Fruit fly (Drosophila melanogaster) whole organism, embryonic: ENCODE results near the gene CG32436.

ENCODE experiments used
- Abd-B ChIP-seq: fragments of 200-800 bp; sonication (Bioruptor generic); optimal IDR thresholded peaks from 2 replicates; lab custom pipeline; 2018; ENCODE audit warnings: missing biosample characterization, mild to moderate bottlenecking, missing genetic modification characterization, moderate library complexity
- Aef1 ChIP-seq: fragments of 200-800 bp; sonication (Bioruptor generic); IDR thresholded peaks from 3 replicates; pipeline ENCODE4 v1.3.6; 2022; ENCODE audit warnings: missing biosample characterization, missing genetic modification characterization
- Asciz ChIP-seq: fragments of 200-800 bp; sonication (Bioruptor generic); optimal IDR thresholded peaks from 2 replicates; lab custom pipeline; 2017; ENCODE audit warnings: missing biosample characterization, mild to moderate bottlenecking, missing genetic modification characterization, missing genetic modification reagents
- B-H1 ChIP-seq: fragments of 200-800 bp; sonication (Bioruptor generic); IDR thresholded peaks from 3 replicates; pipeline ENCODE4 v1.3.6; 2022; ENCODE audit warnings: missing biosample characterization, missing genetic modification characterization
- CG10209 ChIP-seq: fragments of 200-800 bp; sonication (Bioruptor generic); optimal IDR thresholded peaks from 3 replicates; lab custom pipeline; 2017; ENCODE audit warnings: missing biosample characterization, mild to moderate bottlenecking, missing genetic modification characterization, missing genetic modification reagents
- CG10543 ChIP-seq: fragments of 200-800 bp; sonication (Bioruptor generic); optimal IDR thresholded peaks from 3 replicates; lab custom pipeline; 2017; ENCODE audit warnings: missing biosample characterization, mild to moderate bottlenecking, missing genetic modification characterization, moderate library complexity
- CG10565 ChIP-seq: fragments of 200-800 bp; sonication (Bioruptor generic); optimal IDR thresholded peaks from 3 replicates; lab custom pipeline; 2016; ENCODE audit warnings: missing biosample characterization, mild to moderate bottlenecking, missing genetic modification characterization
- CG10959 ChIP-seq: fragments of 200-800 bp; sonication (Bioruptor generic); IDR thresholded peaks from 2 replicates; pipeline ENCODE4 v1.3.6; 2022; ENCODE audit warnings: missing biosample characterization, missing genetic modification characterization
- CG11085 ChIP-seq: fragments of 200-800 bp; sonication (Bioruptor generic); IDR thresholded peaks from 2 replicates; pipeline ENCODE4 v1.3.6; 2022; ENCODE audit warnings: missing biosample characterization, missing genetic modification characterization
- CG13287 ChIP-seq: fragments of 200-800 bp; sonication (Bioruptor generic); IDR thresholded peaks from 2 replicates; pipeline ENCODE4 v1.3.6; 2022; ENCODE audit warnings: missing biosample characterization, missing genetic modification characterization; ENCODE audit not compliant: partially characterized antibody
- CG13424 ChIP-seq: fragments of 200-800 bp; sonication (Bioruptor generic); optimal IDR thresholded peaks from 2 replicates; lab custom pipeline; 2019; ENCODE audit warnings: missing biosample characterization, mild to moderate bottlenecking, missing genetic modification characterization, moderate library complexity
- CG14667 ChIP-seq: fragments of 200-800 bp; sonication (Bioruptor generic); IDR thresholded peaks from 2 replicates; pipeline ENCODE4 v1.3.6; 2022; ENCODE audit warnings: missing biosample characterization, missing genetic modification characterization
- CG15514 ChIP-seq: fragments of 200-800 bp; sonication (Bioruptor generic); optimal IDR thresholded peaks from 3 replicates; lab custom pipeline; 2017; ENCODE audit warnings: missing biosample characterization, missing genetic modification characterization, mild to moderate bottlenecking, moderate library complexity, missing genetic modification reagents
- CG1603 ChIP-seq: fragments of 200-800 bp; sonication (Bioruptor generic); optimal IDR thresholded peaks from 2 replicates; lab custom pipeline; 2019; ENCODE audit warnings: missing biosample characterization, mild to moderate bottlenecking, missing genetic modification characterization, moderate library complexity
- CG16813 ChIP-seq: fragments of 200-800 bp; sonication (Bioruptor generic); IDR thresholded peaks from 3 replicates; pipeline ENCODE4 v1.3.6; 2022; ENCODE audit warnings: missing biosample characterization, missing genetic modification characterization; ENCODE audit not compliant: partially characterized antibody
- CG17612 ChIP-seq: fragments of 200-800 bp; sonication (Bioruptor generic); IDR thresholded peaks from 2 replicates; pipeline ENCODE4 v1.3.6; 2022; ENCODE audit warnings: missing biosample characterization, missing genetic modification characterization
- CG2199 ChIP-seq: fragments of 200-800 bp; sonication (Bioruptor generic); IDR thresholded peaks from 3 replicates; pipeline ENCODE4 v1.3.6; 2022; ENCODE audit warnings: missing biosample characterization, missing genetic modification characterization
- CG2202 ChIP-seq: fragments of 200-800 bp; sonication (Bioruptor generic); optimal IDR thresholded peaks from 2 replicates; lab custom pipeline; 2018; ENCODE audit warnings: missing biosample characterization, mild to moderate bottlenecking, missing genetic modification characterization
- CG4617 ChIP-seq: fragments of 200-800 bp; sonication (Bioruptor generic); optimal IDR thresholded peaks from 3 replicates; lab custom pipeline; 2016; ENCODE audit warnings: missing biosample characterization, missing genetic modification characterization, borderline replicate concordance
- CG7357 ChIP-seq: fragments of 200-800 bp; sonication (Bioruptor generic); IDR thresholded peaks from 3 replicates; pipeline ENCODE4 v1.3.6; 2022; ENCODE audit warnings: missing biosample characterization, missing genetic modification characterization
- CG9215 ChIP-seq: fragments of 200-800 bp; sonication (Bioruptor generic); IDR thresholded peaks from 2 replicates; pipeline ENCODE4 v1.3.6; 2022; ENCODE audit warnings: missing biosample characterization, missing genetic modification characterization
- Deaf1 ChIP-seq: fragments of 200-800 bp; optimal IDR thresholded peaks from 3 replicates; lab custom pipeline; 2019; ENCODE audit warnings: missing biosample characterization, mild to moderate bottlenecking, missing genetic modification characterization, moderate library complexity
- Kr ChIP-seq: fragments of 200-800 bp; sonication (Bioruptor generic); optimal IDR thresholded peaks from 2 replicates; lab custom pipeline; 2017; ENCODE audit warnings: missing biosample characterization, mild to moderate bottlenecking, missing genetic modification characterization
- Lpt ChIP-seq: fragments of >200 bp; optimal IDR thresholded peaks from 2 replicates; lab custom pipeline; 2018; ENCODE audit warnings: missing biosample characterization, missing genetic modification characterization
- Mad ChIP-seq: fragments of 200-800 bp; sonication (Bioruptor generic); optimal IDR thresholded peaks from 2 replicates; lab custom pipeline; 2016; ENCODE audit warnings: missing biosample characterization, missing genetic modification characterization
- Myb ChIP-seq: fragments of 200-800 bp; sonication (Bioruptor generic); optimal IDR thresholded peaks from 2 replicates; lab custom pipeline; 2016; ENCODE audit warnings: missing biosample characterization, missing genetic modification characterization
- Scr ChIP-seq: fragments of 200-800 bp; sonication (Bioruptor generic); IDR thresholded peaks from 2 replicates; pipeline ENCODE4 v1.3.6; 2022; ENCODE audit warnings: missing biosample characterization, missing genetic modification characterization; ENCODE audit not compliant: partially characterized antibody
- Sox100B ChIP-seq: fragments of 200-800 bp; sonication (Bioruptor generic); optimal IDR thresholded peaks from 3 replicates; lab custom pipeline; 2018; ENCODE audit warnings: missing biosample characterization, mild to moderate bottlenecking, missing genetic modification characterization
- Spps ChIP-seq: fragments of 200-800 bp; sonication (Bioruptor generic); optimal IDR thresholded peaks from 2 replicates; lab custom pipeline; 2018; ENCODE audit warnings: missing biosample characterization, mild to moderate bottlenecking, missing genetic modification characterization
- Usf ChIP-seq: fragments of 200-800 bp; sonication (Bioruptor generic); optimal IDR thresholded peaks from 2 replicates; lab custom pipeline; 2017; ENCODE audit warnings: missing genotype, missing biosample characterization, missing genetic modification characterization
- Vsx1 ChIP-seq: fragments of 200-800 bp; sonication (Bioruptor generic); optimal IDR thresholded peaks from 2 replicates; lab custom pipeline; 2017; ENCODE audit warnings: missing biosample characterization, mild to moderate bottlenecking, missing genetic modification characterization, missing genetic modification reagents
- abd-A ChIP-seq: fragments of 200-800 bp; sonication (Bioruptor generic); optimal IDR thresholded peaks from 3 replicates; lab custom pipeline; 2019; ENCODE audit warnings: missing biosample characterization, mild to moderate bottlenecking, missing genetic modification characterization, moderate library complexity
- az2 ChIP-seq: fragments of 200-800 bp; sonication (Bioruptor generic); optimal IDR thresholded peaks from 3 replicates; lab custom pipeline; 2016; ENCODE audit warnings: missing biosample characterization, missing genetic modification characterization
- bsh ChIP-seq, 2 experiments: fragments of 200-800 bp; sonication (Bioruptor generic); optimal IDR thresholded peaks; 2 replicates each; lab custom pipeline; 2017 to 2018; ENCODE audit warnings: mild to moderate bottlenecking in 2 of 2, missing biosample characterization in 2 of 2, missing genetic modification characterization in 2 of 2, moderate library complexity in 1 of 2
- cwo ChIP-seq: fragments of 200-800 bp; sonication (Bioruptor generic); optimal IDR thresholded peaks from 3 replicates; lab custom pipeline; 2017; ENCODE audit warnings: missing biosample characterization, missing genetic modification characterization, mild to moderate bottlenecking, moderate library complexity, missing genetic modification reagents
- gcm ChIP-seq: fragments of 200-800 bp; sonication (Bioruptor generic); optimal IDR thresholded peaks from 2 replicates; lab custom pipeline; 2019; ENCODE audit warnings: missing biosample characterization, mild to moderate bottlenecking, missing genetic modification characterization, moderate library complexity
- grau ChIP-seq: fragments of 200-800 bp; optimal IDR thresholded peaks from 3 replicates; lab custom pipeline; 2019; ENCODE audit warnings: missing biosample characterization, mild to moderate bottlenecking, missing genetic modification characterization, moderate library complexity
- gro ChIP-seq: fragments of 200-800 bp; sonication (Bioruptor generic); optimal IDR thresholded peaks from 2 replicates; lab custom pipeline; 2016; ENCODE audit warnings: missing biosample characterization, missing genetic modification characterization
- gt ChIP-seq: fragments of 200-800 bp; sonication (Bioruptor generic); IDR thresholded peaks from 2 replicates; pipeline ENCODE4 v1.3.6; 2022; ENCODE audit warnings: missing biosample characterization, missing genetic modification characterization
- h ChIP-seq: fragments of >200 bp; optimal IDR thresholded peaks from 2 replicates; lab custom pipeline; 2017
- her ChIP-seq: fragments of 200-800 bp; sonication (Bioruptor generic); optimal IDR thresholded peaks from 2 replicates; lab custom pipeline; 2016; ENCODE audit warnings: missing biosample characterization, missing genetic modification characterization
- insv ChIP-seq, 2 experiments: fragments of 200-800 bp; sonication (Bioruptor generic); optimal IDR thresholded peaks; 3 replicates each; lab custom pipeline; 2016 to 2018; ENCODE audit warnings: missing biosample characterization in 2 of 2, missing genetic modification characterization in 2 of 2
- mld ChIP-seq: fragments of 200-800 bp; sonication (Bioruptor generic); IDR thresholded peaks from 3 replicates; pipeline ENCODE4 v1.3.6; 2022; ENCODE audit warnings: missing biosample characterization, missing genetic modification characterization; ENCODE audit not compliant: partially characterized antibody
- nau ChIP-seq: fragments of 200-800 bp; sonication (Bioruptor generic); optimal IDR thresholded peaks from 3 replicates; lab custom pipeline; 2017; ENCODE audit warnings: missing biosample characterization, mild to moderate bottlenecking, missing genetic modification characterization, missing genetic modification reagents
- pfk ChIP-seq: fragments of 200-800 bp; sonication (Bioruptor generic); optimal IDR thresholded peaks from 2 replicates; lab custom pipeline; 2018; ENCODE audit warnings: missing biosample characterization, mild to moderate bottlenecking, missing genetic modification characterization, moderate library complexity
- seq ChIP-seq: fragments of 200-800 bp; sonication (Bioruptor generic); IDR thresholded peaks from 2 replicates; pipeline ENCODE4 v1.3.6; 2022; ENCODE audit warnings: missing biosample characterization, missing genetic modification characterization
- slp2 ChIP-seq: fragments of 200-800 bp; sonication (Bioruptor generic); optimal IDR thresholded peaks from 2 replicates; lab custom pipeline; 2016; ENCODE audit warnings: missing biosample characterization, missing genetic modification characterization
- sqz ChIP-seq: fragments of 200-800 bp; sonication (Bioruptor generic); optimal IDR thresholded peaks from 3 replicates; lab custom pipeline; 2018; ENCODE audit warnings: missing biosample characterization, mild to moderate bottlenecking, missing genetic modification characterization
- trem ChIP-seq: fragments of 200-800 bp; optimal IDR thresholded peaks from 3 replicates; lab custom pipeline; 2019; ENCODE audit warnings: missing biosample characterization, mild to moderate bottlenecking, missing genetic modification characterization, moderate library complexity
- tx ChIP-seq: fragments of 200-800 bp; sonication (Bioruptor generic); optimal IDR thresholded peaks from 2 replicates; lab custom pipeline; 2016; ENCODE audit warnings: missing biosample characterization, missing genetic modification characterization

The CG32436 gene

DNA sequence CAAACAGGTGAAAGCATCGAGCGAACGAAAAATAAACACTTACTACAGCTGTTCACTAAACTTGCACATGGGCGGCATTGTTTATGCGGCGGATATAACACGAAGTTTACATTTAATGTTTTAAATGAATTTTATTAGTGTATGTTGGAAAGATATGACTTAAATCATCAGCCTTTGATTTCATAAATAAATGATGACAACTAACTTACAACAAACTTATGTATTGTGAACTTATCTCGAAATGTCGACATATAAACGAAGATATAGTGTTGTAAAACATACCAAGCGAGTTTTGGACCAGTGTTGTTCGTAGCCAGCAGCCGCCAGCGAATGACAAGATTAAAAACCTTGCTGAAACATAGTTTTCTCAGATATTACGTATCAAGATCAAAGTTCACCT lies 39.4 kb upstream of the CG32436 start, which contains the start of the genes CG11309 and CG7632 (continued):
- TF ChIP-seq Deaf1 (peak; percentile 92), Kr (GFP tag; lab: Kevin White, UChicago) (peak; percentile 90), Abd-B (GFP tag; lab: Kevin White, UChicago) (peak; percentile 96), Usf (GFP tag; lab: Kevin White, UChicago) (peak; percentile 96), slp2 (GFP tag; lab: Kevin White, UChicago) (peak; percentile 98), seq (GFP tag; lab: Robert Waterston, UW) (peak; percentile 97), Asciz (GFP tag; lab: Kevin White, UChicago) (peak; percentile 100), CG9215 (GFP tag; lab: Robert Waterston, UW) (peak; percentile 87), Aef1 (GFP tag; lab: Robert Waterston, UW) (peak; percentile 94), bsh (GFP tag; optimal IDR thresholded peaks at IDR 0.05; lab: Kevin White, UChicago) (peak; percentile 98 to 100), CG16813 (GFP tag; lab: Robert Waterston, UW) (peak; percentile 10; the same call in 1 of the 3 replicates), gcm (GFP tag; lab: Kevin White, UChicago) (peak; percentile 100), her (GFP tag; lab: Kevin White, UChicago) (peak; percentile 97), CG11085 (GFP tag; lab: Robert Waterston, UW) (peak; percentile 89), tx (peak; percentile 97), CG13287 (peak; percentile 73), az2 (GFP tag; lab: Kevin White, UChicago) (peak; percentile 99), mld (no peak), abd-A (tag; lab: Kevin White, UChicago) (peak; percentile 99), nau (GFP tag; lab: Kevin White, UChicago) (peak; percentile 99), CG2199 (GFP tag; lab: Robert Waterston, UW) (peak; percentile 98), sqz (GFP tag; lab: Kevin White, UChicago) (peak; percentile 99), CG4617 (GFP tag; lab: Kevin White, UChicago) (peak; percentile 98), trem (tag; lab: Kevin White, UChicago) (peak; percentile 98), CG10209 (GFP tag; lab: Kevin White, UChicago) (peak; percentile 99), Mad (GFP tag; lab: Kevin White, UChicago) (peak; percentile 98), Sox100B (GFP tag; lab: Kevin White, UChicago) (peak; percentile 99), Scr (peak; percentile 39), CG1603 (peak; percentile 99), CG13424 (tag; lab: Kevin White, UChicago) (peak; percentile 100), CG10565 (GFP tag; lab: Kevin White, UChicago) (peak; percentile 97), Vsx1 (peak; percentile 98), h (lab: Kevin White, UChicago) (no peak), CG15514 (GFP tag; lab: Kevin White, UChicago) (peak; percentile 96), CG10543 (GFP tag; lab: Kevin White, UChicago) (peak; percentile 100), B-H1 (GFP tag; lab: Robert Waterston, UW) (peak; percentile 96), CG10959 (GFP tag; lab: Robert Waterston, UW) (peak; percentile 97), gro (GFP tag; lab: Kevin White, UChicago) (peak; percentile 99), CG17612 (peak; percentile 93), gt (GFP tag; lab: Robert Waterston, UW) (peak; percentile 94), Lpt (GFP tag; lab: Kevin White, UChicago) (no peak), pfk (peak; percentile 88), Spps (tag; lab: Kevin White, UChicago) (peak; percentile 100), cwo (GFP tag; lab: Kevin White, UChicago) (peak; percentile 98), insv (GFP tag; optimal IDR thresholded peaks at IDR 0.05; lab: Kevin White, UChicago) (peak; percentile 48 to 87), CG7357 (GFP tag; lab: Robert Waterston, UW) (peak; percentile 85), Myb (GFP tag; lab: Kevin White, UChicago) (peak; percentile 89), CG2202 (peak; percentile 100), grau (peak; percentile 99), CG14667 (GFP tag; lab: Robert Waterston, UW) (peak; percentile 89)
